Fruit fly (Drosophila melanogaster): Measurements from ENCODE around the gene Sptr.

Sptr gene

DNA sequence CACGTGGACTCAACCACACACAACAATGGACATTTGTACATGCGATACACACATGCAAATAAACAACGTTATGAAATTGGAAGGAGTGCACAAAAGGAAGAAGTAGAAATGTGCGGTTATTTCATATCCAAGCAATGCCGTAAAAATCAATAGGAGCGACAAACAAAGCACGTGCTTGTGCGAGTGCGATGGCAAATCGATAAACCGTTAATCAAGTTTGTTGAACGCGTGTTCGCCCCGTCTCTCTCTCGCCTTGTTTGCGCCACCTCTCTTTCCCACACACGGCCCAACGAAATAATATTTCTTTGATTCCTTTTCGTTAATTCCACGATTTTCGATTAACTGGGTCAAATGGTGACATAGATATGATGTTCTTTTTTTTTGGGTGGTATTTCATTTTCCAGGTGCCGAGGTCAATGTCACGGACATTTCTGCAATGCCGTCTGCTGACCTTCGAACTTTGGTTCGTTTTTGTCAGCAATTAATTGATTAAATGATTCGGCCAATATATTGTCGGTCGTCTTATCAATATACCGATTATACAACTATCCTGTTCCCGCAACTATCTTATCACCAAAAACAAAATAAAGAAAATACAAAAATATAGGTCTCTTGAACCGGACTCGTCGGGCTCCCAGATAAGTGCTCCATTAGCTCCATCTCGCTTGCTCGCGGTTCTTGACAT lies 26.2 kb upstream of the Sptr start:
- TF ChIP-seq OdsH (GFP tag; optimal IDR thresholded peaks at IDR 0.05) (no peak), Hr83 (GFP tag; optimal IDR thresholded peaks at IDR 0.05; ENCODE audit: poor library complexity, severe bottlenecking) (no peak), Jra (GFP tag; optimal IDR thresholded peaks at IDR 0.05) (no peak)

DNA sequence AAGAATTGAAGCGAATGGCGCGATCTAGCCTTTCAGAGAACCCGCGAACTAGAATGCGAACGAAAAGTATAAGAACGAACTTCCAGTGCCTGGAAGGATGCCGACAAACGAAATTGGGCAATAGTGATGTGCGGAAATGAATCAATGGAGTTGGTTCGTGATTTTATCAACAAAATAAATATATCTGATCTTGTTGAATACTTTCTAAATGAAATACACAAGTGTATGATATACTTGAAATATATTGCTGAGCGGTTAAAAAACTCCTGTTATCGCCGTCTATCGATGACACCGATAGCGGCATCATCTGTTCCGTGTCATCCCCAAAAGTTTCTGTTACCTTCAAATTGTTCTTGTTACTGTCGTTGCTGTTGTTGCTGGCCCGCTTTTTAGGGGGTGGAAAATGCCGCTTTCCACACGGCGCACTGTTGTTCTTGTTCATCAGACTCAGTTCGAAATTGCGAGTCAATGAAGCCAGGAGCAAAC lies 25.3 kb upstream of the Sptr start, which contains the start of gene otu:
otu (minus strand) TSS at position 51 of the 486 bp plus-strand sequence.
- no peak for TF ChIP-seq psq (GFP tag; optimal IDR thresholded peaks at IDR 0.05)
- TF ChIP-seq CG9705 (GFP tag; optimal IDR thresholded peaks at IDR 0.05): no peak
- no peak for TF ChIP-seq Abd-B (GFP tag; optimal IDR thresholded peaks at IDR 0.05)
- TF ChIP-seq foxo (GFP tag; optimal IDR thresholded peaks at IDR 0.05): no peak
- TF ChIP-seq dl (GFP tag; optimal IDR thresholded peaks at IDR 0.05; ENCODE audit: insufficient read depth in 1 of 2, partially characterized antibody in 2 of 2): no peak
- no peak for TF ChIP-seq lola (GFP tag; optimal IDR thresholded peaks at IDR 0.05)
- TF ChIP-seq h (GFP tag; optimal IDR thresholded peaks at IDR 0.05): no peak
- no peak for TF ChIP-seq Rel (GFP tag; optimal IDR thresholded peaks at IDR 0.05)
- no peak for TF ChIP-seq Rel (tag; optimal IDR thresholded peaks at IDR 0.05)
- TF ChIP-seq dsf (GFP tag; optimal IDR thresholded peaks at IDR 0.05; ENCODE audit: borderline replicate concordance): no peak
- no peak for TF ChIP-seq CG32264 (GFP tag; optimal IDR thresholded peaks at IDR 0.05)
- TF ChIP-seq Hr83 (GFP tag; optimal IDR thresholded peaks at IDR 0.05; ENCODE audit: poor library complexity, severe bottlenecking): no peak

DNA sequence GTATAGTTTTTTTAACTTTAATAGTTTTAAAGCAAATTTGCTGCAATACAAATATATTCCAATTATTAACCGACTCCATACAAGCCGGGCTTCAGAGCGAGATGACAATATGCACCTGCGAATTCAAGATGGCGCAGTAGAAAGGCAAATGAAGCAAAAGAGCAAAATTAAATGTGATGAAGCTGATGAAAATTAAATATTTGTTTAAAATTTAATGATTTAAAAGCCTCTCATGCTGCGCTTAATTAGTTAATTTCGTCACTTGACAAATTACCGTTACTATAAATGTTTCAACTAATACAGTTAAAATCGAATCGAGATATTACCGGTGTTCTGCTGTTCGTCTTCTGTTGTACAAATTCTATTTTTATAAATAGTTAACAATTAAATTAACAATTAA lies 24.8 kb upstream of the Sptr start, which contains the start of gene CG33181:
CG33181 (plus strand) TSS at position 301 of the 400 bp plus-strand sequence.
- no peak for TF ChIP-seq fru (GFP tag; optimal IDR thresholded peaks at IDR 0.05)
- no peak for TF ChIP-seq Hr78 (GFP tag; optimal IDR thresholded peaks at IDR 0.05)
- no peak for TF ChIP-seq N (GFP tag; optimal IDR thresholded peaks at IDR 0.05)
- TF ChIP-seq dmrt93B (GFP tag; optimal IDR thresholded peaks at IDR 0.05): no peak
- no peak for TF ChIP-seq CG32264 (GFP tag; optimal IDR thresholded peaks at IDR 0.05)
- TF ChIP-seq jim (GFP tag; optimal IDR thresholded peaks at IDR 0.05): no peak
- TF ChIP-seq brk (GFP tag; optimal IDR thresholded peaks at IDR 0.05): no peak
- no peak for TF ChIP-seq GATAd (GFP tag; optimal IDR thresholded peaks at IDR 0.05)
- TF ChIP-seq CG9705 (GFP tag; optimal IDR thresholded peaks at IDR 0.05): no peak
- TF ChIP-seq Hr83 (GFP tag; optimal IDR thresholded peaks at IDR 0.05; ENCODE audit: poor library complexity, severe bottlenecking): no peak
- TF ChIP-seq Dfd (GFP tag; optimal IDR thresholded peaks at IDR 0.05): no peak
- no peak for TF ChIP-seq Vsx2 (GFP tag; optimal IDR thresholded peaks at IDR 0.05; ENCODE audit: partially characterized antibody)
- no peak for TF ChIP-seq woc (GFP tag; optimal IDR thresholded peaks at IDR 0.05)
- no peak for TF ChIP-seq OdsH (GFP tag; optimal IDR thresholded peaks at IDR 0.05)
- TF ChIP-seq dl (GFP tag; optimal IDR thresholded peaks at IDR 0.05; ENCODE audit: insufficient read depth in 1 of 2, partially characterized antibody in 2 of 2): no peak

DNA sequence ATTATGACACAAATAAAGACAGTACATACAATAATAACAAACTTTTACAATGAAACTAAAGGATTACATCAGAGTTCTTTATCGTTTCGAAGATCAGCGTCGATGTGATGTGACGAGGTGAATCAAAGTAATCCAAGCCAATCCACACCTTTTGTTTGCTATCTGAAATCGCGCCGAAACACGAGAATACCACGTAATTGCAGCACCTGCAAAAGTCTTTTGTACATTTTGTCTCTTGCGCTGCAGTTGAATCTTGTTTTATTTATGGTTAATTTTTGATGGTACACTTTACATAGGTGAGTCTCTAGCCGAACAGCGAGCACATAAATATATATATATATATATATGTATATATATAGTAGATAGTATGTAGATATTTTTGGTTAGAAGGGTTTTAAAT lies 20.5 kb upstream of the Sptr start:
- TF ChIP-seq brk (GFP tag; optimal IDR thresholded peaks at IDR 0.05) (no peak), tai (GFP tag; optimal IDR thresholded peaks at IDR 0.05) (no peak), Hr83 (GFP tag; optimal IDR thresholded peaks at IDR 0.05; ENCODE audit: poor library complexity, severe bottlenecking) (no peak), sv (GFP tag; optimal IDR thresholded peaks at IDR 0.05) (no peak), dmrt93B (GFP tag; optimal IDR thresholded peaks at IDR 0.05) (no peak), Dfd (GFP tag; optimal IDR thresholded peaks at IDR 0.05) (no peak), CG32264 (GFP tag; optimal IDR thresholded peaks at IDR 0.05) (no peak), usp (GFP tag; optimal IDR thresholded peaks at IDR 0.05) (no peak), Vsx2 (GFP tag; optimal IDR thresholded peaks at IDR 0.05; ENCODE audit: partially characterized antibody) (no peak), Rel (GFP tag; optimal IDR thresholded peaks at IDR 0.05) (no peak), Rel (tag; optimal IDR thresholded peaks at IDR 0.05) (no peak)

DNA sequence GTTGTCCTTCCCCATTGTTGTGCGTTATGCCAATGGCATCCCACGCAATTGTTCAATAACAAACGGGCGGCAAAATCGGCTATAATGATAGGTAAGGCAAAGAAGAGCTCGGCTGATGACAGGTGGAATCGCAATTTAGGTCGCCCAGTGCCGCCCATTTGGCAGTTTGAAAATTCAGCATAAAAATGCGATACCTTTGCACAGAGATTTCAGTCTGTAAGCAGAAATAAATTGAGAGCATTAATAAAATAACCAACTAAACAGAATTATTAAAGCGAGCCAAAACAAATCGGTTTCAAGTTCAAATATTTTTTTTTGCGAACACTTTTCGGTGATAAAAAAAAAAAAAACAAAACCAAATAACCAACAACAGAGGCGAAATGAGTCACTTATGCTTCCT lies 19.4 kb upstream of the Sptr start, which contains the start of gene CG33223:
CG33223 (minus strand) TSS at position 215 of the 400 bp plus-strand sequence.
- no peak for TF ChIP-seq CrebA (GFP tag; optimal IDR thresholded peaks at IDR 0.05; ENCODE audit: borderline replicate concordance)
- TF ChIP-seq HLH106 (tag; optimal IDR thresholded peaks at IDR 0.05): no peak
- TF ChIP-seq Sp1 (GFP tag; optimal IDR thresholded peaks at IDR 0.05): no peak
- TF ChIP-seq Abd-B (GFP tag; optimal IDR thresholded peaks at IDR 0.05): no peak
- no peak for TF ChIP-seq br (GFP tag; optimal IDR thresholded peaks at IDR 0.05)
- TF ChIP-seq pan (optimal IDR thresholded peaks at IDR 0.05): no peak
- TF ChIP-seq OdsH (GFP tag; optimal IDR thresholded peaks at IDR 0.05): no peak
- no peak for TF ChIP-seq jim (GFP tag; optimal IDR thresholded peaks at IDR 0.05)
- no peak for TF ChIP-seq Jra (GFP tag; optimal IDR thresholded peaks at IDR 0.05)
- TF ChIP-seq lola (GFP tag; optimal IDR thresholded peaks at IDR 0.05): no peak
- TF ChIP-seq GATAd (GFP tag; optimal IDR thresholded peaks at IDR 0.05): no peak
- no peak for TF ChIP-seq rgr (GFP tag; optimal IDR thresholded peaks at IDR 0.05)
- no peak for TF ChIP-seq sv (GFP tag; optimal IDR thresholded peaks at IDR 0.05)
